Fruit fly (Drosophila melanogaster) whole organism, prepupa: ENCODE measurements around the gene CG32551.

Source experiments
- Blimp-1 ChIP-seq: fragments of 200-800 bp; sonication (Bioruptor generic); optimal IDR thresholded peaks from 3 replicates; lab custom pipeline; 2017; ENCODE audit warnings: missing biosample characterization, missing genetic modification characterization, mild to moderate bottlenecking, moderate library complexity, missing genetic modification reagents
- CG10631 ChIP-seq: fragments of 200-800 bp; sonication (Bioruptor generic); optimal IDR thresholded peaks from 2 replicates; lab custom pipeline; 2016; ENCODE audit warnings: missing biosample characterization, missing genetic modification characterization
- CG11294 ChIP-seq: fragments of 200-800 bp; sonication (Bioruptor generic); IDR thresholded peaks from 2 replicates; pipeline ENCODE4 v1.3.6; 2022; ENCODE audit warnings: missing biosample characterization, missing genetic modification characterization
- CG11902 ChIP-seq: fragments of 200-800 bp; sonication (Bioruptor generic); optimal IDR thresholded peaks from 3 replicates; lab custom pipeline; 2016; ENCODE audit warnings: missing biosample characterization, missing genetic modification characterization
- CG15336 ChIP-seq: fragments of 200-800 bp; sonication (Bioruptor generic); IDR thresholded peaks from 2 replicates; pipeline ENCODE4 v1.3.6; 2022; ENCODE audit warnings: missing biosample characterization, missing genetic modification characterization
- CG16779 ChIP-seq: fragments of 200-800 bp; sonication (Bioruptor generic); optimal IDR thresholded peaks from 3 replicates; lab custom pipeline; 2017; ENCODE audit warnings: missing biosample characterization, mild to moderate bottlenecking, missing genetic modification characterization
- CG3032 ChIP-seq: fragments of 200-800 bp; optimal IDR thresholded peaks from 2 replicates; lab custom pipeline; 2019; ENCODE audit warnings: missing biosample characterization, mild to moderate bottlenecking, missing genetic modification characterization, moderate library complexity
- CG32006 ChIP-seq: fragments of 200-800 bp; sonication (Bioruptor generic); optimal IDR thresholded peaks from 3 replicates; lab custom pipeline; 2017; ENCODE audit warnings: missing biosample characterization, mild to moderate bottlenecking, missing genetic modification characterization
- CG3919 ChIP-seq: fragments of 200-800 bp; sonication (Bioruptor generic); optimal IDR thresholded peaks from 3 replicates; lab custom pipeline; 2016; ENCODE audit warnings: missing biosample characterization, missing genetic modification characterization
- CG4318 ChIP-seq: fragments of 200-800 bp; sonication (Bioruptor generic); optimal IDR thresholded peaks from 3 replicates; lab custom pipeline; 2017; ENCODE audit warnings: missing biosample characterization, mild to moderate bottlenecking, missing genetic modification characterization
- CG6163 ChIP-seq: fragments of 200-800 bp; sonication (Bioruptor generic); IDR thresholded peaks from 3 replicates; pipeline ENCODE4 v1.3.6; 2022; ENCODE audit warnings: missing biosample characterization, missing genetic modification characterization
- CG6808 ChIP-seq: fragments of 200-800 bp; sonication (Bioruptor generic); optimal IDR thresholded peaks from 3 replicates; lab custom pipeline; 2017; ENCODE audit warnings: missing biosample characterization, missing genetic modification characterization, mild to moderate bottlenecking, moderate library complexity, missing genetic modification reagents
- CG6854 ChIP-seq: fragments of 200-800 bp; sonication (Bioruptor generic); optimal IDR thresholded peaks from 2 replicates; lab custom pipeline; 2017; ENCODE audit warnings: missing biosample characterization, mild to moderate bottlenecking, missing genetic modification characterization
- CG7368 ChIP-seq: fragments of 200-800 bp; sonication (Bioruptor generic); optimal IDR thresholded peaks from 3 replicates; lab custom pipeline; 2016; ENCODE audit warnings: missing biosample characterization, missing genetic modification characterization
- CG8119 ChIP-seq: fragments of 200-800 bp; sonication (Bioruptor generic); IDR thresholded peaks from 3 replicates; pipeline ENCODE4 v1.3.6; 2022; ENCODE audit warnings: missing biosample characterization, missing genetic modification characterization
- CG8632 ChIP-seq: fragments of 200-800 bp; sonication (Bioruptor generic); optimal IDR thresholded peaks from 3 replicates; lab custom pipeline; 2016; ENCODE audit warnings: missing biosample characterization, missing genetic modification characterization
- CG9139 ChIP-seq: fragments of 200-800 bp; sonication (Bioruptor generic); optimal IDR thresholded peaks from 3 replicates; lab custom pipeline; 2017; ENCODE audit warnings: missing biosample characterization, mild to moderate bottlenecking, missing genetic modification characterization
- Eip78C ChIP-seq: fragments of 200-800 bp; sonication (Bioruptor generic); peaks from one replicate; lab custom pipeline; 2016; ENCODE audit warnings: missing biosample characterization, missing genetic modification characterization
- Eip93F ChIP-seq: fragments of 200-800 bp; sonication (Bioruptor generic); optimal IDR thresholded peaks from 2 replicates; lab custom pipeline; 2016; ENCODE audit warnings: missing biosample characterization, mild to moderate bottlenecking, missing genetic modification characterization
- Ets96B ChIP-seq: fragments of 200-800 bp; optimal IDR thresholded peaks from 2 replicates; lab custom pipeline; 2019; ENCODE audit warnings: missing biosample characterization, mild to moderate bottlenecking, missing genetic modification characterization, moderate library complexity
- Gug ChIP-seq: fragments of 200-800 bp; sonication (Bioruptor generic); IDR thresholded peaks from 2 replicates; pipeline ENCODE4 v1.3.6; 2022; ENCODE audit warnings: missing biosample characterization, missing genetic modification characterization
- Hr38 ChIP-seq: sonication (Bioruptor generic); optimal IDR thresholded peaks from 2 replicates; lab custom pipeline; 2016; ENCODE audit warnings: missing biosample characterization, missing genetic modification characterization
- Hr39 ChIP-seq: fragments of 200-800 bp; sonication (Bioruptor generic); optimal IDR thresholded peaks from 2 replicates; lab custom pipeline; 2016; ENCODE audit warnings: missing biosample characterization, missing genetic modification characterization
- Hr4 ChIP-seq: fragments of 200-800 bp; sonication (Bioruptor generic); optimal IDR thresholded peaks from 3 replicates; lab custom pipeline; 2016; ENCODE audit warnings: missing biosample characterization, missing genetic modification characterization
- Lpt ChIP-seq: fragments of 200-800 bp; sonication (Bioruptor generic); optimal IDR thresholded peaks from 3 replicates; lab custom pipeline; 2016; ENCODE audit warnings: missing biosample characterization, missing genetic modification characterization
- Met ChIP-seq: fragments of 200-800 bp; sonication (Bioruptor generic); optimal IDR thresholded peaks from 3 replicates; lab custom pipeline; 2016; ENCODE audit warnings: missing biosample characterization, missing genetic modification characterization
- OdsH ChIP-seq: fragments of 200-800 bp; sonication (Bioruptor generic); optimal IDR thresholded peaks from 3 replicates; lab custom pipeline; 2016; ENCODE audit warnings: missing biosample characterization, missing genetic modification characterization
- Sox15 ChIP-seq: fragments of 200-800 bp; sonication (Bioruptor generic); optimal IDR thresholded peaks from 3 replicates; lab custom pipeline; 2016; ENCODE audit warnings: missing biosample characterization, missing genetic modification characterization
- achi ChIP-seq: fragments of 200-800 bp; sonication (Bioruptor generic); optimal IDR thresholded peaks from 3 replicates; lab custom pipeline; 2016; ENCODE audit warnings: missing biosample characterization, missing genetic modification characterization
- acj6 ChIP-seq: fragments of 200-800 bp; sonication (Bioruptor generic); optimal IDR thresholded peaks from 3 replicates; lab custom pipeline; 2016; ENCODE audit warnings: missing biosample characterization, missing genetic modification characterization
- cyc ChIP-seq: fragments of 200-800 bp; sonication (Bioruptor generic); optimal IDR thresholded peaks from 3 replicates; lab custom pipeline; 2016; ENCODE audit warnings: missing biosample characterization, missing genetic modification characterization
- dsx ChIP-seq: fragments of 200-800 bp; optimal IDR thresholded peaks from 3 replicates; lab custom pipeline; 2019; ENCODE audit warnings: missing biosample characterization, mild to moderate bottlenecking, missing genetic modification characterization, moderate library complexity; ENCODE audit not compliant: poor library complexity, severe bottlenecking
- eg ChIP-seq: fragments of 200-800 bp; sonication (Bioruptor generic); IDR thresholded peaks from 3 replicates; pipeline ENCODE4 v1.3.6; 2022; ENCODE audit warnings: missing biosample characterization, missing genetic modification characterization
- esn ChIP-seq: fragments of 200-800 bp; sonication (Bioruptor generic); optimal IDR thresholded peaks from 2 replicates; lab custom pipeline; 2016; ENCODE audit warnings: missing biosample characterization, mild to moderate bottlenecking, missing genetic modification characterization, moderate library complexity
- fd59A ChIP-seq: fragments of 200-800 bp; sonication (Bioruptor generic); optimal IDR thresholded peaks from 2 replicates; lab custom pipeline; 2017; ENCODE audit warnings: missing biosample characterization, mild to moderate bottlenecking, missing genetic modification characterization, missing genetic modification reagents
- fkh ChIP-seq: fragments of 200-800 bp; sonication (Bioruptor generic); optimal IDR thresholded peaks from 3 replicates; lab custom pipeline; 2017; ENCODE audit warnings: missing biosample characterization, mild to moderate bottlenecking, missing genetic modification characterization, moderate library complexity
- lz ChIP-seq: fragments of 200-800 bp; sonication (Bioruptor generic); optimal IDR thresholded peaks from 3 replicates; lab custom pipeline; 2016; ENCODE audit warnings: missing biosample characterization, missing genetic modification characterization
- pdm3 ChIP-seq: fragments of 200-800 bp; sonication (Bioruptor generic); optimal IDR thresholded peaks from 3 replicates; lab custom pipeline; 2016; ENCODE audit warnings: missing biosample characterization, missing genetic modification characterization
- svp ChIP-seq: fragments of 200-800 bp; sonication (Bioruptor generic); peaks from one replicate; lab custom pipeline; 2016; ENCODE audit warnings: missing biosample characterization, missing genetic modification characterization
- topi ChIP-seq: fragments of 200-800 bp; sonication (Bioruptor generic); optimal IDR thresholded peaks from 3 replicates; lab custom pipeline; 2016; ENCODE audit warnings: missing biosample characterization, missing genetic modification characterization

Gene CG32551

dm6 chrX:18405567-18406059 is 33.1 kb upstream of the CG32551 start (continued):
- peak; percentile 55; the same call in 1 of the 3 replicates for TF ChIP-seq CG6163 (GFP tag; lab: Robert Waterston, UW)
- TF ChIP-seq CG10631 (GFP tag; lab: Kevin White, UChicago): peak; percentile 31
- peak; percentile 3 for TF ChIP-seq Hr39 (GFP tag; lab: Kevin White, UChicago)
- TF ChIP-seq Hr38 (GFP tag; lab: Kevin White, UChicago): no peak
- TF ChIP-seq Sox15: no peak
- no peak for TF ChIP-seq CG6808 (GFP tag; lab: Kevin White, UChicago)
- TF ChIP-seq fd59A (GFP tag; lab: Kevin White, UChicago): peak; percentile 15
- no peak for TF ChIP-seq cyc (GFP tag; lab: Kevin White, UChicago)
- peak; percentile 26 for TF ChIP-seq CG16779 (tag; lab: Kevin White, UChicago)
- no peak for TF ChIP-seq lz (GFP tag; lab: Kevin White, UChicago)
- peak; percentile 80 for TF ChIP-seq CG15336 (GFP tag; lab: Robert Waterston, UW)
- TF ChIP-seq CG4318: peak; percentile 78
- peak; percentile 2 for TF ChIP-seq topi (GFP tag; lab: Kevin White, UChicago)
- TF ChIP-seq CG7368 (GFP tag; lab: Kevin White, UChicago): no peak
- TF ChIP-seq Blimp-1 (GFP tag; lab: Kevin White, UChicago): no peak
- TF ChIP-seq CG9139: no peak
- TF ChIP-seq eg (GFP tag; lab: Robert Waterston, UW): peak; percentile 66
- TF ChIP-seq Eip93F (GFP tag; lab: Kevin White, UChicago): no peak
- peak; percentile 33 for TF ChIP-seq Ets96B (tag; lab: Kevin White, UChicago)
- TF ChIP-seq esn (GFP tag; lab: Kevin White, UChicago): peak; percentile 5
- TF ChIP-seq CG32006 (GFP tag; lab: Kevin White, UChicago): peak; percentile 85
- peak; percentile 59 for TF ChIP-seq pdm3 (GFP tag; lab: Kevin White, UChicago)
- no peak for TF ChIP-seq fkh (GFP tag; lab: Kevin White, UChicago)
- TF ChIP-seq CG11294 (GFP tag; lab: Robert Waterston, UW): peak; percentile 22; the same call in 1 of the 2 replicates
- TF ChIP-seq, all 60 proteins: peak for 37

- no peak for TF ChIP-seq esn (GFP tag; lab: Kevin White, UChicago)
- no peak for TF ChIP-seq CG11902 (GFP tag; lab: Kevin White, UChicago)
- no peak for TF ChIP-seq CG3032 (tag; lab: Kevin White, UChicago)
- no peak for TF ChIP-seq achi (GFP tag; lab: Kevin White, UChicago)
- no peak for TF ChIP-seq OdsH
- no peak for TF ChIP-seq Met (GFP tag; lab: Kevin White, UChicago)
- TF ChIP-seq CG15336 (GFP tag; lab: Robert Waterston, UW): no peak
- TF ChIP-seq acj6 (GFP tag; lab: Kevin White, UChicago): no peak
- TF ChIP-seq Lpt (GFP tag; lab: Kevin White, UChicago): no peak
- TF ChIP-seq Eip78C (GFP tag; lab: Kevin White, UChicago): peak; percentile 28
- no peak for TF ChIP-seq CG10631 (GFP tag; lab: Kevin White, UChicago)
- TF ChIP-seq cyc (GFP tag; lab: Kevin White, UChicago): no peak
- TF ChIP-seq topi (GFP tag; lab: Kevin White, UChicago): no peak
- TF ChIP-seq svp (GFP tag; lab: Kevin White, UChicago): peak; percentile 61
- no peak for TF ChIP-seq dsx (GFP tag; lab: Kevin White, UChicago)
- TF ChIP-seq CG32006 (GFP tag; lab: Kevin White, UChicago): peak; percentile 28
- TF ChIP-seq Sox15: no peak
Measured at dm6 chrX:18406593-18407393, 31.9 kb upstream of the CG32551 start.

- TF ChIP-seq OdsH (peak; percentile 20), CG6854 (no peak), Ets96B (tag; lab: Kevin White, UChicago) (peak; percentile 10), Gug (GFP tag; lab: Robert Waterston, UW) (peak; percentile 20; the same call in 1 of the 2 replicates), CG6808 (GFP tag; lab: Kevin White, UChicago) (no peak), Hr4 (peak; percentile 30), CG3919 (GFP tag; lab: Kevin White, UChicago) (no peak), CG8632 (GFP tag; lab: Kevin White, UChicago) (peak; percentile 17), Eip78C (GFP tag; lab: Kevin White, UChicago) (peak; percentile 59), fkh (GFP tag; lab: Kevin White, UChicago) (no peak), eg (GFP tag; lab: Robert Waterston, UW) (peak; percentile 53; the same call in 1 of the 3 replicates), svp (GFP tag; lab: Kevin White, UChicago) (peak; percentile 15), CG15336 (GFP tag; lab: Robert Waterston, UW) (peak; percentile 63; the same call in 1 of the 2 replicates), CG8119 (GFP tag; lab: Robert Waterston, UW) (0 out of 3 replicates have a peak, but pooled peaks have one; percentile 34), CG32006 (GFP tag; lab: Kevin White, UChicago) (peak; percentile 49)
- TF ChIP-seq, all 60 proteins: peak for 11
Measured at dm6 chrX:18407394-18407721, 31.3 kb upstream of the CG32551 start.
